Worm (Caenorhabditis elegans) whole organism, late embryonic: ENCODE data around the gene T04F3.3.

Experiments
- C08G9.2 ChIP-seq: sonication (generic microtip); optimal IDR thresholded peaks from 2 replicates; lab custom pipeline; 2016; ENCODE audit warnings: mild to moderate bottlenecking, missing genetic modification characterization, moderate library complexity, missing compliant biosample characterization
- F13H6.1 ChIP-seq: sonication (generic microtip); optimal IDR thresholded peaks from 2 replicates; lab custom pipeline; 2016; ENCODE audit warnings: missing genetic modification characterization, missing compliant biosample characterization
- K02D7.2 ChIP-seq: sonication (generic microtip); optimal IDR thresholded peaks from 2 replicates; lab custom pipeline; 2017; ENCODE audit warnings: mild to moderate bottlenecking, missing genetic modification characterization, missing compliant biosample characterization
- K09A11.1 ChIP-seq: sonication (generic microtip); optimal IDR thresholded peaks from 2 replicates; lab custom pipeline; 2017; ENCODE audit warnings: antibody characterized with exemption, mild to moderate bottlenecking, missing genetic modification characterization, missing compliant biosample characterization; ENCODE audit not compliant: insufficient read depth
- Y22D7AL.16 ChIP-seq: sonication (generic microtip); optimal IDR thresholded peaks from 2 replicates; lab custom pipeline; 2016; ENCODE audit warnings: missing genetic modification characterization, missing compliant biosample characterization
- ceh-19 ChIP-seq: fragments of 200-800 bp; sonication (Bioruptor generic); optimal IDR thresholded peaks from 2 replicates; lab custom pipeline; 2018; ENCODE audit warnings: mild to moderate bottlenecking, missing genetic modification characterization, missing compliant biosample characterization
- ceh-2 ChIP-seq: sonication (generic microtip); optimal IDR thresholded peaks from 2 replicates; lab custom pipeline; 2016; ENCODE audit warnings: missing genotype, missing genetic modification characterization, missing compliant biosample characterization
- ceh-30 ChIP-seq: fragments of 150-350 bp; optimal IDR thresholded peaks from 2 replicates; lab custom pipeline; 2014; ENCODE audit warnings: missing biosample characterization, missing genetic modification characterization
- ceh-31 ChIP-seq: sonication (generic microtip); optimal IDR thresholded peaks from 2 replicates; lab custom pipeline; 2016; ENCODE audit warnings: missing genetic modification characterization, missing compliant biosample characterization
- ceh-34 ChIP-seq: sonication (generic microtip); optimal IDR thresholded peaks from 2 replicates; lab custom pipeline; 2016; ENCODE audit warnings: mild to moderate bottlenecking, missing genetic modification characterization, missing compliant biosample characterization
- ceh-45 ChIP-seq: fragments of 200-800 bp; sonication (Bioruptor generic); IDR thresholded peaks from 2 replicates; pipeline ENCODE4 v1.3.6; 2022; ENCODE audit warnings: missing genetic modification reagents, missing genetic modification characterization, missing compliant biosample characterization
- ceh-48 ChIP-seq: sonication (generic microtip); optimal IDR thresholded peaks from 2 replicates; lab custom pipeline; 2016; ENCODE audit warnings: missing genetic modification characterization, inconsistent platforms, missing compliant biosample characterization
- ceh-9 ChIP-seq: sonication (generic microtip); optimal IDR thresholded peaks from 2 replicates; lab custom pipeline; 2016; ENCODE audit warnings: mild to moderate bottlenecking, missing genetic modification characterization, inconsistent platforms, missing compliant biosample characterization
- che-1 ChIP-seq: sonication (generic microtip); optimal IDR thresholded peaks from 2 replicates; lab custom pipeline; 2016; ENCODE audit warnings: mild to moderate bottlenecking, missing genetic modification characterization, missing compliant biosample characterization
- dmd-4 ChIP-seq: sonication (generic microtip); optimal IDR thresholded peaks from 2 replicates; lab custom pipeline; 2016; ENCODE audit warnings: borderline replicate concordance, missing genetic modification characterization, missing compliant biosample characterization
- dve-1 ChIP-seq: sonication (generic microtip); optimal IDR thresholded peaks from 2 replicates; lab custom pipeline; 2017; ENCODE audit warnings: antibody characterized with exemption, mild to moderate bottlenecking, missing genetic modification characterization, missing compliant biosample characterization
- ets-4 ChIP-seq: sonication (generic microtip); optimal IDR thresholded peaks from 2 replicates; lab custom pipeline; 2016; ENCODE audit warnings: missing genetic modification characterization, missing compliant biosample characterization
- fkh-10 ChIP-seq: fragments of 150-350 bp; optimal IDR thresholded peaks from 2 replicates; lab custom pipeline; 2014; ENCODE audit warnings: missing biosample characterization, missing genetic modification reagents, missing genetic modification characterization
- hlh-13 ChIP-seq: fragments of 200-800 bp; sonication (Bioruptor generic); optimal IDR thresholded peaks from 2 replicates; lab custom pipeline; 2018; ENCODE audit warnings: mild to moderate bottlenecking, missing genetic modification characterization, missing compliant biosample characterization
- hlh-30 ChIP-seq: sonication (generic microtip); optimal IDR thresholded peaks from 2 replicates; lab custom pipeline; 2017; ENCODE audit warnings: antibody characterized with exemption, missing genetic modification characterization, missing compliant biosample characterization; ENCODE audit not compliant: insufficient read depth
- hlh-8 ChIP-seq: sonication (generic microtip); optimal IDR thresholded peaks from 2 replicates; lab custom pipeline; 2016; ENCODE audit warnings: missing genotype, missing genetic modification characterization, missing compliant biosample characterization
- lin-11 ChIP-seq: fragments of 200-800 bp; sonication (Bioruptor generic); optimal IDR thresholded peaks from 2 replicates; lab custom pipeline; 2018; ENCODE audit warnings: mild to moderate bottlenecking, missing genetic modification characterization, missing compliant biosample characterization
- madf-2 ChIP-seq: sonication (generic microtip); optimal IDR thresholded peaks from 2 replicates; lab custom pipeline; 2017; ENCODE audit warnings: missing genetic modification characterization, missing compliant biosample characterization
- mec-3 ChIP-seq: sonication (generic microtip); optimal IDR thresholded peaks from 2 replicates; lab custom pipeline; 2016; ENCODE audit warnings: borderline replicate concordance, missing genetic modification characterization, missing compliant biosample characterization
- nfya-1 ChIP-seq: sonication (generic microtip); optimal IDR thresholded peaks from 2 replicates; lab custom pipeline; 2017; ENCODE audit warnings: missing genetic modification characterization, mild to moderate bottlenecking, missing compliant biosample characterization, antibody characterized with exemption, moderate library complexity
- nhr-11 ChIP-seq: fragments of 150-350 bp; optimal IDR thresholded peaks from 2 replicates; lab custom pipeline; 2014; ENCODE audit warnings: missing biosample characterization, missing genetic modification characterization
- npax-4 ChIP-seq: sonication (generic microtip); optimal IDR thresholded peaks from 2 replicates; lab custom pipeline; 2016; ENCODE audit warnings: missing genetic modification characterization, missing compliant biosample characterization
- odd-2 ChIP-seq: sonication (generic microtip); optimal IDR thresholded peaks from 2 replicates; lab custom pipeline; 2017; ENCODE audit warnings: antibody characterized with exemption, mild to moderate bottlenecking, missing genetic modification characterization, missing compliant biosample characterization
- pag-3 ChIP-seq: sonication (generic microtip); optimal IDR thresholded peaks from 2 replicates; lab custom pipeline; 2016; ENCODE audit warnings: missing compliant biosample characterization, missing genetic modification characterization, borderline replicate concordance
- pat-9 ChIP-seq: fragments of 200-800 bp; sonication (Bioruptor generic); optimal IDR thresholded peaks from 2 replicates; lab custom pipeline; 2018; ENCODE audit warnings: mild to moderate bottlenecking, missing genetic modification characterization, moderate library complexity, missing compliant biosample characterization
- pha-4 ChIP-seq: fragments of 150-350 bp; optimal IDR thresholded peaks from 2 replicates; lab custom pipeline; 2018; ENCODE audit warnings: missing biosample characterization, missing genetic modification reagents, missing genetic modification characterization
- pqm-1 ChIP-seq: sonication (generic microtip); optimal IDR thresholded peaks from 2 replicates; lab custom pipeline; 2016; ENCODE audit warnings: missing genetic modification characterization, missing compliant biosample characterization
- pros-1 ChIP-seq: fragments of 150-350 bp; optimal IDR thresholded peaks from 2 replicates; lab custom pipeline; 2014; ENCODE audit warnings: missing biosample characterization, missing genetic modification reagents, missing genetic modification characterization
- ref-2 ChIP-seq: sonication (generic microtip); optimal IDR thresholded peaks from 2 replicates; lab custom pipeline; 2016; ENCODE audit warnings: missing genetic modification characterization, missing compliant biosample characterization
- rnt-1 ChIP-seq: sonication (generic microtip); optimal IDR thresholded peaks from 2 replicates; lab custom pipeline; 2016; ENCODE audit warnings: missing genetic modification characterization, missing compliant biosample characterization
- sdc-2 ChIP-seq: sonication (generic microtip); optimal IDR thresholded peaks from 2 replicates; lab custom pipeline; 2016; ENCODE audit warnings: missing genotype, missing genetic modification characterization, missing compliant biosample characterization
- sox-2 ChIP-seq: fragments of 200-800 bp; sonication (Bioruptor generic); IDR thresholded peaks from 2 replicates; pipeline ENCODE4 v1.3.6; 2022; ENCODE audit warnings: missing genetic modification reagents, missing genetic modification characterization, missing compliant biosample characterization
- tbx-2 ChIP-seq: sonication (generic microtip); optimal IDR thresholded peaks from 2 replicates; lab custom pipeline; 2016; ENCODE audit warnings: missing genetic modification characterization, missing compliant biosample characterization
- unc-3 ChIP-seq, 2 experiments: fragments of 200-800 bp in 1 of 2; sonication (Bioruptor generic) in 1 of 2; sonication (generic microtip) in 1 of 2; conservative IDR thresholded peaks in 1 of 2; optimal IDR thresholded peaks in 1 of 2; 2 replicates each; pipeline versions ENCODE4 v1.3.6 to Lab custom; 2016 to 2022; ENCODE audit warnings: missing compliant biosample characterization in 2 of 2, missing genetic modification characterization in 2 of 2, missing genetic modification reagents in 1 of 2
- unc-55 ChIP-seq: sonication (generic microtip); optimal IDR thresholded peaks from 2 replicates; lab custom pipeline; 2017; ENCODE audit warnings: missing biosample characterization, missing genetic modification reagents, missing genetic modification characterization
- unc-86 ChIP-seq: sonication (generic microtip); optimal IDR thresholded peaks from 2 replicates; lab custom pipeline; 2016; ENCODE audit warnings: missing genetic modification characterization, missing compliant biosample characterization
- zip-5 ChIP-seq: sonication (generic microtip); optimal IDR thresholded peaks from 2 replicates; lab custom pipeline; 2016; ENCODE audit warnings: missing genetic modification characterization, missing compliant biosample characterization
- ztf-16 ChIP-seq: sonication (generic microtip); optimal IDR thresholded peaks from 2 replicates; lab custom pipeline; 2017; ENCODE audit warnings: missing genetic modification characterization, missing compliant biosample characterization

The T04F3.3 gene

DNA sequence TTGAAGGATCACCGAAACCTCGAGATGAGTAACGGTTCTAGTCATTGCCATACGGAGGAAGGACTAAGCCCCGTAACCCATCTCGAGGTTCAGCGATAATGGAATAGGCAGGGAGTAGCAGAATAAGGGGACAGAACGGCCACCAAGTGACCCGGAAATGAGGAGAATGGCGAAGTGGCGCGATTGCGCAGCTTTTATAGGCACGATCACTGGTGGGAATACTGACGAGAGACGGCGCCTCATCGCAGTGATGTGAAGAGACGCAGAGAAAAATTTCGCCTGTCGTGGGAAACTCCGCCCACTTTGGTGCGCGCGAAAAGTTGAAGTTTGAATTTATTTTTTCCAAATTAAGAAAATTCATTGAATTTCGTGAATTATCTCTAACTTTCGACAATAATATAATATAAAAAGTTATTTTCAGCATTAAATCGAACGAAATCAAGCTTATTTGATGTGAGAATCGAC lies 11.3 kb downstream of the T04F3.3 start, which contains the start of gene F55A11.4:
F55A11.4 (plus strand) TSS at position 415 of the 465 bp plus-strand sequence.
- TF ChIP-seq ceh-34 (tag; lab: Kevin White, UChicago) (no peak), fkh-10 (no peak), C08G9.2 (tag; lab: Kevin White, UChicago) (peak; percentile 29), hlh-8 (tag; lab: Kevin White, UChicago) (no peak), hlh-30 (tag; lab: Kevin White, UChicago) (no peak), ceh-45 (GFP tag; lab: Robert Waterston, UW) (no peak), tbx-2 (peak; percentile 8), madf-2 (no peak), unc-3 (GFP tag; conservative IDR thresholded peaks at IDR 0.05; lab: Robert Waterston, UW) (no peak), unc-3 (tag; optimal IDR thresholded peaks at IDR 0.05; lab: Kevin White, UChicago) (no peak), sdc-2 (tag; lab: Kevin White, UChicago) (no peak), rnt-1 (no peak), dmd-4 (tag; lab: Kevin White, UChicago) (no peak), unc-86 (tag; lab: Kevin White, UChicago) (no peak), unc-55 (GFP tag; lab: Kevin White, UChicago) (no peak), pqm-1 (tag; lab: Kevin White, UChicago) (no peak)
- TF ChIP-seq, all 69 proteins: peak for 2

DNA sequence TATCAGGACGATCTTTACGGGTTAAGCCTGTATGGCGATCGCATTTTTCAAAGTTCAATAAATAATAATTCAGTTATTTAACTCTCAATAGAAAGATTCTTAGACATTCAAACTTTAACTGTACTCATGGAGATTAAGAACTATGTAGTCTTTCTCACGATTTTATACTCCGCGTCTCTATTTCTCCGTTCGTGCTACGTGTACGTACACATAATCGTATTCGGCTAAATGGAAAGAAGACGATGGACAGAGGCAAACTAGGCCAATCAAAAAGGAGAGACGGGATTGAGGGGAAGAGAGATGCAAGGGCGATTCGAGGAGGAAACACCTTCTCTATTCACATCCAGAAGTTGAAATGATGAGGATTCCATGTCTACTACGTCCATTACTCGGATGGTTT lies 14.7 kb downstream of the T04F3.3 start, which contains the start of gene bus-18:
bus-18 (plus strand) TSS at position 301 of the 400 bp plus-strand sequence.
- TF ChIP-seq sox-2 (GFP tag; lab: Robert Waterston, UW) (no peak), pat-9 (tag; lab: Kevin White, UChicago) (no peak), pros-1 (tag; lab: Kevin White, UChicago) (no peak), pqm-1 (tag; lab: Kevin White, UChicago) (no peak), ztf-16 (tag; lab: Kevin White, UChicago) (no peak), K09A11.1 (tag; lab: Kevin White, UChicago) (no peak), mec-3 (tag; lab: Kevin White, UChicago) (no peak), npax-4 (tag; lab: Kevin White, UChicago) (no peak), ets-4 (tag; lab: Kevin White, UChicago) (no peak), che-1 (no peak), hlh-30 (tag; lab: Kevin White, UChicago) (no peak), Y22D7AL.16 (tag; lab: Kevin White, UChicago) (no peak), tbx-2 (no peak), ceh-45 (GFP tag; lab: Robert Waterston, UW) (no peak)

DNA sequence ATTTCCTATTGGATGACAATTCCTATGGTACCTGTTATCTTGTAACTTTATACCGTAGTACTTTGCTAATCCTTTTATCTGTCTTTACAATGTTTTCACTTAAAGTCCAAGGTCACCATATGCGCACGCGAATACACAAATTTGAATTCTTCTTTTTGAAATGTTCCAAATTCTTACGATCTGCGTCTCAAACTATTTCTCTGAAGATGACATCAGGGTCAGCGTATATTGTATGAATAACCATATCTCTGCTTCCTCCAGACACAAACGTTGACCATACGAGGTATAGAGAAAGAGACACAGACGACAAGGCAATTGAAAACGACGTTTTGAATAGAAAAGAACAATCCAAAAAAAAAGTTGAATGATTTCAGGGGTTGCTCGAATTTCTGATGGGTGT lies 15.2 kb downstream of the T04F3.3 start:
- TF ChIP-seq F13H6.1 (tag; lab: Kevin White, UChicago) (no peak), unc-55 (GFP tag; lab: Kevin White, UChicago) (no peak), ceh-34 (tag; lab: Kevin White, UChicago) (no peak), zip-5 (tag; lab: Kevin White, UChicago) (no peak), che-1 (no peak), ceh-48 (no peak), ref-2 (tag; lab: Kevin White, UChicago) (no peak), ceh-9 (tag; lab: Kevin White, UChicago) (no peak), ceh-19 (GFP tag; lab: Kevin White, UChicago) (no peak), pag-3 (tag; lab: Kevin White, UChicago) (no peak), dve-1 (no peak), ceh-31 (tag; lab: Kevin White, UChicago) (no peak)

DNA sequence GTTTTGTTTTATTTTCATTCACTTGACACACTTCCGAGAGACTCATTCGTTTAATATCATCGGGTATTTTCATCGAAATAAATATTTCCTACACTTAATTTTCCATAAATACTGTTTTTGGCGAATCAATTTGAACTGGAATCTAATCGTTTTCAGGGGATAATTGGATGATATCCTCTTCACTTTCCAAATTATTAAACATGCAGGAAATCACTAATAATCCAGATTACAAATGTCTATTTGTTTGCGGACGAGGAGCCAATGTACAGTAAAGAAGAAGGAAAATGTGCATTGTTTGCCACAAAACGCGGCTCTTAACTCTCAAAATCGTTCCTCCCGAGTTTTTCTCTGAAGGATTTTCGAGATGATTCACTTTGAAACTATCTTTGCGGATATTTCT lies 17.8 kb downstream of the T04F3.3 start, which contains the start of gene F55A11.6:
F55A11.6 (plus strand) TSS at position 301 of the 400 bp plus-strand sequence.
- TF ChIP-seq unc-86 (tag; lab: Kevin White, UChicago), result no peak
- TF ChIP-seq K02D7.2 (tag; lab: Kevin White, UChicago), result no peak
- no peak for TF ChIP-seq ceh-2 (tag; lab: Kevin White, UChicago)
- no peak for TF ChIP-seq ceh-30
- TF ChIP-seq lin-11, result no peak
- TF ChIP-seq hlh-13, result no peak
- no peak for TF ChIP-seq hlh-30 (tag; lab: Kevin White, UChicago)
- no peak for TF ChIP-seq nhr-11
- TF ChIP-seq odd-2 (tag; lab: Kevin White, UChicago), result no peak
- no peak for TF ChIP-seq nfya-1 (tag; lab: Kevin White, UChicago)
- TF ChIP-seq pha-4, result no peak
- TF ChIP-seq, all 69 proteins: peak for 0
